Worm (Caenorhabditis elegans): ENCODE results near the gene cal-4.

- no peak for TF ChIP-seq flt-1 (GFP tag; IDR thresholded peaks at IDR 0.05)
- no peak for TF ChIP-seq F13C5.2 (tag; optimal IDR thresholded peaks at IDR 0.05)
- no peak for TF ChIP-seq ama-1 (optimal IDR thresholded peaks at IDR 0.05)
- no peak for TF ChIP-seq tra-4 (tag; optimal IDR thresholded peaks at IDR 0.05)
- TF ChIP-seq hmg-4 (GFP tag; optimal IDR thresholded peaks at IDR 0.05) = no peak
- no peak for TF ChIP-seq hnd-1 (tag; optimal IDR thresholded peaks at IDR 0.05)
- no peak for TF ChIP-seq ets-7 (tag; optimal IDR thresholded peaks at IDR 0.05)
- TF ChIP-seq pes-1 (GFP tag; IDR thresholded peaks at IDR 0.05) = no peak
- TF ChIP-seq ceh-36 (tag; optimal IDR thresholded peaks at IDR 0.05) = no peak
- no peak for TF ChIP-seq scrt-1 (GFP tag; IDR thresholded peaks at IDR 0.05)
Measured at ce11 chrIV:10564613-10565012, 43.4 kb downstream of the cal-4 start.
